Fruit fly (Drosophila melanogaster): ENCODE results near the gene mRpL45.

dm6 chr3R:22576096-22576697 is 42.1 kb upstream of the mRpL45 start:
- TF ChIP-seq psq (GFP tag; optimal IDR thresholded peaks at IDR 0.05) (no peak), Hr83 (GFP tag; optimal IDR thresholded peaks at IDR 0.05; ENCODE audit: poor library complexity, severe bottlenecking) (no peak), h (GFP tag; optimal IDR thresholded peaks at IDR 0.05) (no peak), dl (GFP tag; optimal IDR thresholded peaks at IDR 0.05; ENCODE audit: insufficient read depth in 1 of 2, partially characterized antibody in 2 of 2) (no peak), lola (GFP tag; optimal IDR thresholded peaks at IDR 0.05) (no peak), woc (GFP tag; optimal IDR thresholded peaks at IDR 0.05) (no peak), CrebA (GFP tag; optimal IDR thresholded peaks at IDR 0.05; ENCODE audit: borderline replicate concordance) (no peak), usp (GFP tag; optimal IDR thresholded peaks at IDR 0.05) (no peak), foxo (GFP tag; optimal IDR thresholded peaks at IDR 0.05) (no peak), sv (GFP tag; optimal IDR thresholded peaks at IDR 0.05) (no peak), sage (GFP tag; optimal IDR thresholded peaks at IDR 0.05) (no peak), Mio (GFP tag; optimal IDR thresholded peaks at IDR 0.05) (no peak)

All from whole organism, wandering third instar larva.